Fruit fly (Drosophila melanogaster) whole organism, adult: ENCODE measurements around the gene SdhC.

Experiments used
- CG11617 ChIP-seq: fragments of 200-800 bp; sonication (Bioruptor generic); optimal IDR thresholded peaks from 2 replicates; lab custom pipeline; 2017; ENCODE audit warnings: mild to moderate bottlenecking, missing biosample characterization, missing genetic modification reagents, missing genetic modification characterization
- CG12768 ChIP-seq: fragments of 200-800 bp; sonication (Bioruptor generic); optimal IDR thresholded peaks from 2 replicates; lab custom pipeline; 2017; ENCODE audit warnings: missing biosample characterization, missing genetic modification characterization, mild to moderate bottlenecking, moderate library complexity, missing genetic modification reagents
- CG14711 ChIP-seq: fragments of 200-800 bp; sonication (Bioruptor generic); optimal IDR thresholded peaks from 2 replicates; lab custom pipeline; 2018; ENCODE audit warnings: missing biosample characterization, mild to moderate bottlenecking, missing genetic modification characterization, moderate library complexity
- CG33017 ChIP-seq: fragments of 200-800 bp; sonication (Bioruptor generic); optimal IDR thresholded peaks from 2 replicates; lab custom pipeline; 2018; ENCODE audit warnings: missing biosample characterization, mild to moderate bottlenecking, missing genetic modification characterization, moderate library complexity
- CG5204 ChIP-seq: fragments of 200-800 bp; sonication (Bioruptor generic); optimal IDR thresholded peaks from 2 replicates; lab custom pipeline; 2016; ENCODE audit warnings: missing biosample characterization, missing genetic modification characterization
- CG7101 ChIP-seq: fragments of 200-800 bp; sonication (Bioruptor generic); optimal IDR thresholded peaks from 2 replicates; lab custom pipeline; 2018; ENCODE audit warnings: missing biosample characterization, mild to moderate bottlenecking, missing genetic modification characterization, moderate library complexity
- bab1 ChIP-seq: fragments of 200-800 bp; sonication (Bioruptor generic); optimal IDR thresholded peaks from 3 replicates; lab custom pipeline; 2019; ENCODE audit warnings: missing biosample characterization, mild to moderate bottlenecking, missing genetic modification characterization, moderate library complexity
- cic ChIP-seq: fragments of 200-800 bp; sonication (Bioruptor generic); optimal IDR thresholded peaks from 2 replicates; lab custom pipeline; 2017; ENCODE audit warnings: missing biosample characterization, mild to moderate bottlenecking, missing genetic modification characterization, moderate library complexity
- cnc ChIP-seq, 2 experiments: fragments of >200 bp; optimal IDR thresholded peaks; 2 replicates each; lab custom pipeline; 2017
- kay ChIP-seq: fragments of 200-800 bp; sonication (Bioruptor generic); peaks from one replicate; lab custom pipeline; 2016; ENCODE audit warnings: missing biosample characterization, missing genetic modification characterization, borderline replicate concordance
- ovo ChIP-seq: fragments of 200-800 bp; sonication (Bioruptor generic); optimal IDR thresholded peaks from 2 replicates; lab custom pipeline; 2016; ENCODE audit warnings: missing biosample characterization, missing genetic modification characterization
- pad ChIP-seq: fragments of 200-800 bp; sonication (Bioruptor generic); optimal IDR thresholded peaks from 3 replicates; lab custom pipeline; 2017; ENCODE audit warnings: missing biosample characterization, missing genetic modification characterization, mild to moderate bottlenecking, moderate library complexity, missing genetic modification reagents
- tj ChIP-seq: fragments of 200-800 bp; sonication (Bioruptor generic); optimal IDR thresholded peaks from 3 replicates; lab custom pipeline; 2017; ENCODE audit warnings: missing biosample characterization, mild to moderate bottlenecking, missing genetic modification characterization, moderate library complexity
- toe ChIP-seq: fragments of 200-800 bp; sonication (Bioruptor generic); optimal IDR thresholded peaks from 2 replicates; lab custom pipeline; 2016; ENCODE audit warnings: missing biosample characterization, missing genetic modification characterization

DNA sequence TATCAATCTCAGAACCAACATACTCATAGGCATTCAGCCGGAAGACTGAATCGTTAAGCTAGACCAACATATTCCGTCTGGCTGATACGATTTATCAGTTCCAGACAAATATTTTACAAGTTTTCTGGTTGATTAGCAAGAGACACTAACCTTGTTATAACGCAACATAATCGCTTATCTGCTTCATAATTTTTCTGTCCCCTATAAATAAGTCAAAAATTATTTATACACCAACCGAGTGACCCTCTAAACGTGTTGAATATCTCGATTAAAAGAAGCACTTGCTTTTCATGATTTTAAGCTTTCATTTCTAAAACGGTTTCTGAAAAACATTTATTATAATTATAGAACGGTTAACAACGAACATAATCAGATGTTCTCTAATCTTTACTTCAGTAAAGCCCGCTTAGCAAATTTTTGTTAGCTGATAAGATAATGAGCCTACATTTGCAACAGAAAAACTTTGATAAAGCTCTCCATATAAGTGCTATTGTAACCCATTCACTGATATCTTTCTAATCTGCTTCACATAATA, 41.7 kb downstream of the SdhC start, which contains the start of gene Ugt35E2:
- TF ChIP-seq CG33017 (tag; lab: Kevin White, UChicago), result no peak
- TF ChIP-seq CG14711 (tag; lab: Kevin White, UChicago), result no peak
- TF ChIP-seq CG5204 (GFP tag; lab: Kevin White, UChicago), result no peak
- TF ChIP-seq toe (GFP tag; lab: Kevin White, UChicago), result no peak
- no peak for TF ChIP-seq CG12768 (GFP tag; lab: Kevin White, UChicago)
- no peak for TF ChIP-seq CG7101 (tag; lab: Kevin White, UChicago)
- TF ChIP-seq cic (GFP tag; lab: Kevin White, UChicago), result no peak
- no peak for TF ChIP-seq tj (GFP tag; lab: Kevin White, UChicago)
- no peak for TF ChIP-seq bab1 (GFP tag; lab: Kevin White, UChicago)
- TF ChIP-seq ovo (GFP tag; lab: Kevin White, UChicago), result no peak
- no peak for TF ChIP-seq kay
- no peak for TF ChIP-seq cnc (optimal IDR thresholded peaks at IDR 0.05; lab: Kevin White, UChicago)
- no peak for TF ChIP-seq CG11617
- no peak for TF ChIP-seq pad (GFP tag; lab: Kevin White, UChicago)
